Fruit fly (Drosophila melanogaster): ENCODE results near the gene CG8087.

CG8087 gene

DNA sequence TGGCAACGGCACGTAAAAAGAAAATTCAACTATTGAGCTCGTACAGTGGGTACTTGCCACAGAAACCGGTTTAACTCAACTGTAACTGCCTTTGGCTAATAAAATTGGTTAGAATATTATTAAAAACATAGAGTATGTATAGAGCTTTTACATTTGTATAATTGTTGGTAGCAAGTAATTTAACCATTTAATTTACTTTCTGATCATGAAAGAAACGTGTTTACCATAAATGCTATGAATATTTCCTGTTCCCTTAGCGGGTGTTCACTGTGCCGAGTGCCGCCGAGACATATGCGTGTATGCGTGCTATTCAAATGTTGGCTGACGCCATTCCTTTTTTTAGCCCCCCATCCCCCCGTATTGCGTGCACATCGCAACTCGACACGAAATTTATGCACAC is 15.9 kb downstream of the CG8087 start:
- TF ChIP-seq Ets98B (GFP tag; IDR thresholded peaks at IDR 0.05) (no peak), Snoo (tag; optimal IDR thresholded peaks at IDR 0.05) (no peak), CG14655 (GFP tag; optimal IDR thresholded peaks at IDR 0.05) (no peak), CG9948 (tag; optimal IDR thresholded peaks at IDR 0.05) (no peak), gl (tag; optimal IDR thresholded peaks at IDR 0.05) (no peak), fd96Ca (GFP tag; IDR thresholded peaks at IDR 0.05) (no peak), CG15710 (tag; optimal IDR thresholded peaks at IDR 0.05) (no peak), CG10348 (GFP tag; IDR thresholded peaks at IDR 0.05) (no peak), Pif1B (GFP tag; optimal IDR thresholded peaks at IDR 0.05) (no peak), EcR (GFP tag; optimal IDR thresholded peaks at IDR 0.05) (no peak), CG34367 (tag; optimal IDR thresholded peaks at IDR 0.05) (no peak), CG32121 (GFP tag; IDR thresholded peaks at IDR 0.05) (no peak), CG13204 (GFP tag; optimal IDR thresholded peaks at IDR 0.05) (no peak), Pif1A (GFP tag; optimal IDR thresholded peaks at IDR 0.05) (no peak), CG17806 (tag; optimal IDR thresholded peaks at IDR 0.05) (no peak), CG8159 (tag; optimal IDR thresholded peaks at IDR 0.05) (no peak), CG8301 (tag; optimal IDR thresholded peaks at IDR 0.05) (no peak), CG4496 (GFP tag; IDR thresholded peaks at IDR 0.05) (no peak), rn (GFP tag; IDR thresholded peaks at IDR 0.05) (no peak)

DNA sequence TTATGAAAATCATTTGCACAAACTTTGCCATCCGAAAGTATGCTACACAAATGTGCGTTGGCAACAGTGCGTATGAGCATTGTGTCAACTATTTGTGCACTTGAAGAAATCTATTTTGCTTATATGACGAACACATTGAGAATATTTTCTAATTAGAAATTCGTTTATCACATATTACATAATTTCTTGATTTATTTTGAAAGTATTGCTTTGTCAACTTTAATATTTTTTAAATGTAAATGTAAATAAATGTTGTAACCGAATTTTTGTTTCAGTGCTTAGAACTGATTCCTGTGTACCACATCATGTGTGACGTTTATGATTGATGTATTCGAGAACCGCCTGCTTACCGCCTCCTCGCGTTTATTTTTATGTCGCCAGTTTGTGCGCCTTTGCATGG is 22.6 kb downstream of the CG8087 start:
- no peak for TF ChIP-seq CG15710 (tag; optimal IDR thresholded peaks at IDR 0.05)

dm6 chr3R:14526657-14527056 is 37.9 kb downstream of the CG8087 start:
- TF ChIP-seq CG34367 (tag; optimal IDR thresholded peaks at IDR 0.05) (no peak), D1 (tag; optimal IDR thresholded peaks at IDR 0.05) (no peak), Snoo (tag; optimal IDR thresholded peaks at IDR 0.05) (no peak), CG10348 (GFP tag; IDR thresholded peaks at IDR 0.05) (no peak), fd96Ca (GFP tag; IDR thresholded peaks at IDR 0.05) (no peak), Pif1B (GFP tag; optimal IDR thresholded peaks at IDR 0.05) (no peak), CG9948 (tag; optimal IDR thresholded peaks at IDR 0.05) (no peak), CG8159 (tag; optimal IDR thresholded peaks at IDR 0.05) (no peak), CG14655 (GFP tag; optimal IDR thresholded peaks at IDR 0.05) (no peak), CG32121 (GFP tag; IDR thresholded peaks at IDR 0.05) (no peak), Ets98B (GFP tag; IDR thresholded peaks at IDR 0.05) (no peak)

DNA sequence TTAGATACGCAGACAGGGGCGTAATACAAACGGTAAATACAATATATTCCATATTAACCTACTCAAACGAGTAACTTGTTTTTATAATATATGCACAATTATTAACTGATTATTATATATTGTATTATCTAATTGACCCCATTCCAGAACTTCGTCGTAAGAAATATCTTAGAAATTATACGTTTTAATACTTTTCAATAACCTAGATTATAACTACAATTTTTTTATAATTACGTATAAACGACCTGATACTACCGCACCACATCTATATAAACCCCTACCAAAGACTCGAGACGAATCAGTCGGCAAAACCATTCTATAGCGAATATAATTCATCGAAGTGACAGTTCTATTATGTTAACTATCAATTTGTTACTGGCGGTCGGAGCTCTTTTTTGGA is 43.9 kb downstream of the CG8087 start, which contains the start of gene Cyp313a1:
TSS of gene Cyp313a1 (plus strand) at position 301 of the 400 bp plus-strand sequence.
- TF ChIP-seq CG14655 (GFP tag; optimal IDR thresholded peaks at IDR 0.05) (no peak), CG4496 (GFP tag; IDR thresholded peaks at IDR 0.05) (no peak), CG8301 (tag; optimal IDR thresholded peaks at IDR 0.05) (no peak), Pif1A (GFP tag; optimal IDR thresholded peaks at IDR 0.05) (no peak)

- no peak for TF ChIP-seq CG8301 (tag; optimal IDR thresholded peaks at IDR 0.05)
- no peak for TF ChIP-seq CG14655 (GFP tag; optimal IDR thresholded peaks at IDR 0.05)
- TF ChIP-seq CG15710 (tag; optimal IDR thresholded peaks at IDR 0.05): no peak
- no peak for TF ChIP-seq CG34367 (tag; optimal IDR thresholded peaks at IDR 0.05)
- TF ChIP-seq CG10348 (GFP tag; IDR thresholded peaks at IDR 0.05): no peak
- no peak for TF ChIP-seq Pif1A (GFP tag; optimal IDR thresholded peaks at IDR 0.05)
- no peak for TF ChIP-seq CG12605 (GFP tag; IDR thresholded peaks at IDR 0.05)
- no peak for TF ChIP-seq rn (GFP tag; IDR thresholded peaks at IDR 0.05)
- no peak for TF ChIP-seq CG17806 (tag; optimal IDR thresholded peaks at IDR 0.05)
- no peak for TF ChIP-seq CG4496 (GFP tag; IDR thresholded peaks at IDR 0.05)
- no peak for TF ChIP-seq Ets98B (GFP tag; IDR thresholded peaks at IDR 0.05)
- no peak for TF ChIP-seq gl (tag; optimal IDR thresholded peaks at IDR 0.05)
- no peak for TF ChIP-seq Pif1B (GFP tag; optimal IDR thresholded peaks at IDR 0.05)
- no peak for TF ChIP-seq CG9948 (tag; optimal IDR thresholded peaks at IDR 0.05)
- no peak for TF ChIP-seq CG8159 (tag; optimal IDR thresholded peaks at IDR 0.05)
- TF ChIP-seq EcR (GFP tag; optimal IDR thresholded peaks at IDR 0.05): no peak
- no peak for TF ChIP-seq Snoo (tag; optimal IDR thresholded peaks at IDR 0.05)
Observed at dm6 chr3R:14516742-14517141, 47.9 kb downstream of the CG8087 start, which contains the start of gene CG34273. Gene CG34273 (plus strand): TSS chr3R:14517042.

Measured in whole organism, pupa.